In genomic region chr3R:12719627-12720343, dm6 we compare ENCODE assay signal across 5 fruit fly cellular contexts.
TF ChIP-seq lines count a peak whose summit lies in the region.

No protein-coding gene starts in this region.

- TF ChIP-seq CTCF in whole organism, embryonic (GFP tag; optimal IDR thresholded peaks at IDR 0.05; lab: Kevin White, UChicago), result no peak

TF ChIP-seq in whole organism, adult, 20 proteins besides CTCF, POLR2A, EP300 and RAD21 (continues in another document):
- TF ChIP-seq Clk (GFP tag; optimal IDR thresholded peaks at IDR 0.05; lab: Kevin White, UChicago) (no peak), CG14711 (tag; optimal IDR thresholded peaks at IDR 0.05; lab: Kevin White, UChicago) (peak; percentile 48), cnc (optimal IDR thresholded peaks at IDR 0.05; lab: Kevin White, UChicago) (no peak), toe (GFP tag; optimal IDR thresholded peaks at IDR 0.05; lab: Kevin White, UChicago) (peak; percentile 21), pad (GFP tag; optimal IDR thresholded peaks at IDR 0.05; lab: Kevin White, UChicago) (peak; percentile 5), CG7045 (GFP tag; optimal IDR thresholded peaks at IDR 0.05; lab: Kevin White, UChicago) (peak; percentile 4), CG12768 (GFP tag; optimal IDR thresholded peaks at IDR 0.05; lab: Kevin White, UChicago) (peak; percentile 63), Mnt (GFP tag; optimal IDR thresholded peaks at IDR 0.05; lab: Kevin White, UChicago) (peak; percentile 57), bab1 (GFP tag; optimal IDR thresholded peaks at IDR 0.05; lab: Kevin White, UChicago) (peak; percentile 48), Hr96 (GFP tag; optimal IDR thresholded peaks at IDR 0.05; lab: Kevin White, UChicago) (peak; percentile 29), CG11617 (GFP tag; optimal IDR thresholded peaks at IDR 0.05; lab: Kevin White, UChicago) (no peak), CG1620 (GFP tag; optimal IDR thresholded peaks at IDR 0.05; lab: Kevin White, UChicago) (peak; percentile 11), CG33017 (tag; optimal IDR thresholded peaks at IDR 0.05; lab: Kevin White, UChicago) (peak; percentile 71), ovo (GFP tag; optimal IDR thresholded peaks at IDR 0.05; lab: Kevin White, UChicago) (peak; percentile 43), Crg-1 (GFP tag; optimal IDR thresholded peaks at IDR 0.05; lab: Kevin White, UChicago) (peak; percentile 65), CG7101 (tag; optimal IDR thresholded peaks at IDR 0.05; lab: Kevin White, UChicago) (peak; percentile 53), tj (GFP tag; optimal IDR thresholded peaks at IDR 0.05; lab: Kevin White, UChicago) (peak; percentile 54), CG5204 (GFP tag; optimal IDR thresholded peaks at IDR 0.05; lab: Kevin White, UChicago) (no peak)

TF ChIP-seq in whole organism, embryonic, 481 proteins besides CTCF, POLR2A, EP300 and RAD21 (continues in another document):
- TF ChIP-seq Fer1 (GFP tag; optimal IDR thresholded peaks at IDR 0.05; lab: Kevin White, UChicago), result peak; percentile 60
- TF ChIP-seq CG31224 (GFP tag; IDR thresholded peaks at IDR 0.05; lab: Robert Waterston, UW), result no peak
- peak; percentile 6 for TF ChIP-seq Neu2 (GFP tag; optimal IDR thresholded peaks at IDR 0.05; lab: Kevin White, UChicago; ENCODE audit: borderline replicate concordance)
- no peak for TF ChIP-seq repo (GFP tag; optimal IDR thresholded peaks at IDR 0.05; lab: Kevin White, UChicago)
- TF ChIP-seq CG11398 (GFP tag; optimal IDR thresholded peaks at IDR 0.05; lab: Kevin White, UChicago), result no peak
- TF ChIP-seq Hr39 (optimal IDR thresholded peaks at IDR 0.05; lab: Kevin White, UChicago), result no peak
- peak; percentile 31 for TF ChIP-seq CG6683 (GFP tag; optimal IDR thresholded peaks at IDR 0.05; lab: Kevin White, UChicago)
- TF ChIP-seq exex (tag; optimal IDR thresholded peaks at IDR 0.05; lab: Kevin White, UChicago), result peak; percentile 4
- TF ChIP-seq CG13894 (tag; optimal IDR thresholded peaks at IDR 0.05; lab: Kevin White, UChicago), result peak; percentile 94
- TF ChIP-seq CG3281 (GFP tag; optimal IDR thresholded peaks at IDR 0.05; lab: Kevin White, UChicago), result peak; percentile 71
- TF ChIP-seq CG6765 (GFP tag; optimal IDR thresholded peaks at IDR 0.05; lab: Kevin White, UChicago), result peak; percentile 11
- peak; percentile 42 for TF ChIP-seq Fer3 (tag; optimal IDR thresholded peaks at IDR 0.05; lab: Kevin White, UChicago)
- peak; percentile 36; the same call in 1 of the 2 replicates for TF ChIP-seq Xrp1 (GFP tag; IDR thresholded peaks at IDR 0.05; lab: Robert Waterston, UW)
- TF ChIP-seq luna (GFP tag; optimal IDR thresholded peaks at IDR 0.05; lab: Kevin White, UChicago), result peak; percentile 35
- TF ChIP-seq Elba2 (GFP tag; optimal IDR thresholded peaks at IDR 0.05; lab: Kevin White, UChicago), result no peak
- peak; percentile 84; the same call in 1 of the 2 replicates for TF ChIP-seq rib (GFP tag; IDR thresholded peaks at IDR 0.05; lab: Robert Waterston, UW)
- peak; percentile 14 for TF ChIP-seq CG4424 (GFP tag; optimal IDR thresholded peaks at IDR 0.05; lab: Kevin White, UChicago)
- no peak for TF ChIP-seq pho (GFP tag; optimal IDR thresholded peaks at IDR 0.05; lab: Kevin White, UChicago)

TF ChIP-seq in whole organism, prepupa, 60 proteins besides CTCF, POLR2A, EP300 and RAD21 (continues in another document):
- TF ChIP-seq Hr39 (GFP tag; optimal IDR thresholded peaks at IDR 0.05; lab: Kevin White, UChicago), result peak; percentile 21
- TF ChIP-seq net (GFP tag; optimal IDR thresholded peaks at IDR 0.05; lab: Kevin White, UChicago), result peak; percentile 39
- no peak for TF ChIP-seq Ets21C (GFP tag; optimal IDR thresholded peaks at IDR 0.05; lab: Kevin White, UChicago)
- TF ChIP-seq CG4318 (GFP tag; optimal IDR thresholded peaks at IDR 0.05; lab: Kevin White, UChicago), result peak; percentile 39
- TF ChIP-seq CG32006 (GFP tag; optimal IDR thresholded peaks at IDR 0.05; lab: Kevin White, UChicago), result peak; percentile 72
- peak; percentile 46 for TF ChIP-seq vri (GFP tag; optimal IDR thresholded peaks at IDR 0.05; lab: Kevin White, UChicago)
- peak; percentile 7 for TF ChIP-seq svp (GFP tag; lab: Kevin White, UChicago)
- peak; percentile 42 for TF ChIP-seq Smox (GFP tag; optimal IDR thresholded peaks at IDR 0.05; lab: Kevin White, UChicago)
- no peak for TF ChIP-seq dac (GFP tag; optimal IDR thresholded peaks at IDR 0.05; lab: Kevin White, UChicago)
- peak; percentile 55 for TF ChIP-seq CG10631 (GFP tag; optimal IDR thresholded peaks at IDR 0.05; lab: Kevin White, UChicago)
- peak; percentile 39 for TF ChIP-seq Eip75B (GFP tag; optimal IDR thresholded peaks at IDR 0.05; lab: Kevin White, UChicago)
- TF ChIP-seq CG15336 (GFP tag; IDR thresholded peaks at IDR 0.05; lab: Robert Waterston, UW), result peak; percentile 67
- peak; percentile 69 for TF ChIP-seq CG6276 (GFP tag; optimal IDR thresholded peaks at IDR 0.05; lab: Kevin White, UChicago)
- TF ChIP-seq CG16779 (tag; optimal IDR thresholded peaks at IDR 0.05; lab: Kevin White, UChicago), result peak; percentile 71
- peak; percentile 36 for TF ChIP-seq fd85E (GFP tag; optimal IDR thresholded peaks at IDR 0.05; lab: Kevin White, UChicago)
- TF ChIP-seq fkh (GFP tag; optimal IDR thresholded peaks at IDR 0.05; lab: Kevin White, UChicago), result no peak
- TF ChIP-seq Met (GFP tag; optimal IDR thresholded peaks at IDR 0.05; lab: Kevin White, UChicago), result peak; percentile 28
- peak; percentile 71 for TF ChIP-seq dsx (GFP tag; optimal IDR thresholded peaks at IDR 0.05; lab: Kevin White, UChicago; ENCODE audit: poor library complexity, severe bottlenecking)
- no peak for TF ChIP-seq fd59A (GFP tag; optimal IDR thresholded peaks at IDR 0.05; lab: Kevin White, UChicago)
- peak; percentile 62 for TF ChIP-seq CG6163 (GFP tag; IDR thresholded peaks at IDR 0.05; lab: Robert Waterston, UW)

TF ChIP-seq in whole organism, pupa, 21 proteins besides CTCF, POLR2A, EP300 and RAD21:
- peak; percentile 52; the same call in 1 of the 2 replicates for TF ChIP-seq CG32121 (GFP tag; IDR thresholded peaks at IDR 0.05; lab: Robert Waterston, UW)
- no peak for TF ChIP-seq CG10348 (GFP tag; IDR thresholded peaks at IDR 0.05; lab: Robert Waterston, UW)
- TF ChIP-seq EcR (GFP tag; optimal IDR thresholded peaks at IDR 0.05; lab: Kevin White, UChicago), result peak; percentile 18
- peak; percentile 71 for TF ChIP-seq Pif1B (GFP tag; optimal IDR thresholded peaks at IDR 0.05; lab: Kevin White, UChicago)
- peak; percentile 63 for TF ChIP-seq Ets98B (GFP tag; IDR thresholded peaks at IDR 0.05; lab: Robert Waterston, UW)
- peak; percentile 50 for TF ChIP-seq CG13204 (GFP tag; optimal IDR thresholded peaks at IDR 0.05; lab: Kevin White, UChicago)
- TF ChIP-seq CG17806 (tag; optimal IDR thresholded peaks at IDR 0.05; lab: Kevin White, UChicago), result peak; percentile 61
- TF ChIP-seq CG4496 (GFP tag; IDR thresholded peaks at IDR 0.05; lab: Robert Waterston, UW), result peak; percentile 81
- peak; percentile 71 for TF ChIP-seq Snoo (tag; optimal IDR thresholded peaks at IDR 0.05; lab: Kevin White, UChicago)
- peak; percentile 61 for TF ChIP-seq CG9948 (tag; optimal IDR thresholded peaks at IDR 0.05; lab: Kevin White, UChicago)
- no peak for TF ChIP-seq rn (GFP tag; IDR thresholded peaks at IDR 0.05; lab: Robert Waterston, UW)
- TF ChIP-seq D1 (tag; optimal IDR thresholded peaks at IDR 0.05; lab: Kevin White, UChicago), result peak; percentile 60
- TF ChIP-seq CG8159 (tag; optimal IDR thresholded peaks at IDR 0.05; lab: Kevin White, UChicago), result peak; percentile 78
- peak; percentile 61 for TF ChIP-seq CG12605 (GFP tag; IDR thresholded peaks at IDR 0.05; lab: Robert Waterston, UW)
- peak; percentile 70 for TF ChIP-seq CG15710 (tag; optimal IDR thresholded peaks at IDR 0.05; lab: Kevin White, UChicago)
- peak; percentile 79 for TF ChIP-seq CG14655 (GFP tag; optimal IDR thresholded peaks at IDR 0.05; lab: Kevin White, UChicago)
- no peak for TF ChIP-seq gl (tag; optimal IDR thresholded peaks at IDR 0.05; lab: Kevin White, UChicago)
- peak; percentile 27 for TF ChIP-seq Pif1A (GFP tag; optimal IDR thresholded peaks at IDR 0.05; lab: Kevin White, UChicago)
- TF ChIP-seq fd96Ca (GFP tag; IDR thresholded peaks at IDR 0.05; lab: Robert Waterston, UW), result peak; percentile 34; the same call in 1 of the 3 replicates
- peak; percentile 46 for TF ChIP-seq CG34367 (tag; optimal IDR thresholded peaks at IDR 0.05; lab: Kevin White, UChicago)
- TF ChIP-seq CG8301 (tag; optimal IDR thresholded peaks at IDR 0.05; lab: Kevin White, UChicago), result peak; percentile 47

TF ChIP-seq in whole organism, wandering third instar larva, 38 proteins besides CTCF, POLR2A, EP300 and RAD21 (continues in another document):
- TF ChIP-seq Vsx2 (GFP tag; optimal IDR thresholded peaks at IDR 0.05; lab: Kevin White, UChicago; ENCODE audit: partially characterized antibody) (peak; percentile 51), rgr (GFP tag; optimal IDR thresholded peaks at IDR 0.05; lab: Kevin White, UChicago) (peak; percentile 39), pan (optimal IDR thresholded peaks at IDR 0.05; lab: Kevin White, UChicago) (no peak), HLH106 (tag; optimal IDR thresholded peaks at IDR 0.05; lab: Kevin White, UChicago) (peak; percentile 59), Hr78 (GFP tag; optimal IDR thresholded peaks at IDR 0.05; lab: Kevin White, UChicago) (no peak), jim (GFP tag; optimal IDR thresholded peaks at IDR 0.05; lab: Kevin White, UChicago) (no peak), h (GFP tag; optimal IDR thresholded peaks at IDR 0.05; lab: Kevin White, UChicago) (peak; percentile 62), CrebA (GFP tag; optimal IDR thresholded peaks at IDR 0.05; lab: Kevin White, UChicago; ENCODE audit: borderline replicate concordance) (peak; percentile 63), woc (GFP tag; optimal IDR thresholded peaks at IDR 0.05; lab: Kevin White, UChicago) (peak; percentile 46), CG32264 (GFP tag; optimal IDR thresholded peaks at IDR 0.05; lab: Kevin White, UChicago) (no peak), sage (GFP tag; optimal IDR thresholded peaks at IDR 0.05; lab: Kevin White, UChicago) (peak; percentile 18), CG9705 (GFP tag; optimal IDR thresholded peaks at IDR 0.05; lab: Kevin White, UChicago) (no peak), dl (GFP tag; optimal IDR thresholded peaks at IDR 0.05; lab: Kevin White, UChicago; ENCODE audit: insufficient read depth in 1 of 2, partially characterized antibody in 2 of 2) (peak; percentile 77 to 83), Rel (GFP tag; optimal IDR thresholded peaks at IDR 0.05; lab: Kevin White, UChicago) (no peak), Rel (tag; optimal IDR thresholded peaks at IDR 0.05; lab: Kevin White, UChicago) (peak; percentile 57), GATAd (GFP tag; optimal IDR thresholded peaks at IDR 0.05; lab: Kevin White, UChicago) (no peak), Dif (GFP tag; optimal IDR thresholded peaks at IDR 0.05; lab: Kevin White, UChicago; ENCODE audit: partially characterized antibody) (peak; percentile 72), lola (GFP tag; optimal IDR thresholded peaks at IDR 0.05; lab: Kevin White, UChicago) (no peak), Hr83 (GFP tag; optimal IDR thresholded peaks at IDR 0.05; lab: Kevin White, UChicago; ENCODE audit: poor library complexity, severe bottlenecking) (peak; percentile 71), Hnf4 (GFP tag; optimal IDR thresholded peaks at IDR 0.05; lab: Kevin White, UChicago) (no peak), fru (GFP tag; optimal IDR thresholded peaks at IDR 0.05; lab: Kevin White, UChicago) (peak; percentile 36), Sp1 (GFP tag; optimal IDR thresholded peaks at IDR 0.05; lab: Kevin White, UChicago) (peak; percentile 52)
